Worm (Caenorhabditis elegans): ENCODE data around the gene ppt-1.

DNA sequence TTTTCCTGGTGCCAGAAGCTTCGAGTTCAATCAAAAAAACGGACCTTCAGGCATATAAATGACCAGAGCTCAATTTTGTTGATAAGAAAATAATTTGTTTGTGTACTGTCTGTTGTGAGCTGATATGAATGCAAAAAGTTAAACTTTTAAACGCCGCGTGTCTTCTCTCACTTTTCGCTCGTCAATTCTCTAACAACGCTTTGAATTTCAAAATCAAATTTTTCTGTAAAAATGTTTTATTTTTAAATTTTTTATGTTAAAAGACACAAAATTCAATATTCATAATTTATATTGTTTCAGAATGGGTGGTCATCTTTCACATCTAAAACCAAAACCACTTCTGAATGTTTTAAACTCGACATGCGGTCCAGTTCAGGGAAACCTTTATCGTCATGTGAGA is 47.8 kb upstream of the ppt-1 start, which contains the start of gene cest-31:
- no peak for TF ChIP-seq Y55F3AM.14 (GFP tag; optimal IDR thresholded peaks at IDR 0.05)
- TF ChIP-seq lsy-2 (tag; optimal IDR thresholded peaks at IDR 0.05): no peak
- TF ChIP-seq blmp-1 (tag; optimal IDR thresholded peaks at IDR 0.05; ENCODE audit: insufficient read depth): no peak
- no peak for TF ChIP-seq dmd-4 (tag; optimal IDR thresholded peaks at IDR 0.05)
- no peak for TF ChIP-seq egl-27 (tag; optimal IDR thresholded peaks at IDR 0.05)
- TF ChIP-seq nhr-12 (tag; optimal IDR thresholded peaks at IDR 0.05): no peak
- no peak for TF ChIP-seq unc-39 (tag; optimal IDR thresholded peaks at IDR 0.05)
- TF ChIP-seq unc-62 (GFP tag; optimal IDR thresholded peaks at IDR 0.05): no peak
- no peak for TF ChIP-seq elt-1 (tag; optimal IDR thresholded peaks at IDR 0.05)

All from whole organism, L2 larva.